Fruit fly (Drosophila melanogaster) whole organism, embryonic: ENCODE data around the gene CG34125.

Experiments used
- CG2129 ChIP-seq: fragments of 200-800 bp; sonication (Bioruptor generic); IDR thresholded peaks from 2 replicates; pipeline ENCODE4 v1.3.6; 2022; ENCODE audit warnings: missing biosample characterization, missing genetic modification characterization; ENCODE audit not compliant: partially characterized antibody
- CG6854 ChIP-seq: fragments of 200-800 bp; sonication (Bioruptor generic); optimal IDR thresholded peaks from 3 replicates; lab custom pipeline; 2017; ENCODE audit warnings: missing biosample characterization, mild to moderate bottlenecking, missing genetic modification characterization
- Dad ChIP-seq: fragments of 200-800 bp; sonication (Bioruptor generic); optimal IDR thresholded peaks from 3 replicates; lab custom pipeline; 2016; ENCODE audit warnings: missing biosample characterization, missing genetic modification characterization
- Hmr ChIP-seq: fragments of 200-800 bp; sonication (Bioruptor generic); optimal IDR thresholded peaks from 3 replicates; lab custom pipeline; 2017; ENCODE audit warnings: mild to moderate bottlenecking, missing biosample characterization, missing genetic modification reagents, missing genetic modification characterization
- Myb ChIP-seq: fragments of 200-800 bp; sonication (Bioruptor generic); optimal IDR thresholded peaks from 2 replicates; lab custom pipeline; 2016; ENCODE audit warnings: missing biosample characterization, missing genetic modification characterization
- Xbp1 ChIP-seq: fragments of 200-800 bp; sonication (Bioruptor generic); optimal IDR thresholded peaks from 3 replicates; lab custom pipeline; 2016; ENCODE audit warnings: missing biosample characterization, mild to moderate bottlenecking, missing genetic modification characterization
- fd64A ChIP-seq: fragments of 200-800 bp; sonication (Bioruptor generic); optimal IDR thresholded peaks from 3 replicates; lab custom pipeline; 2018; ENCODE audit warnings: missing biosample characterization, mild to moderate bottlenecking, missing genetic modification characterization
- grau ChIP-seq: fragments of 200-800 bp; optimal IDR thresholded peaks from 3 replicates; lab custom pipeline; 2019; ENCODE audit warnings: missing biosample characterization, mild to moderate bottlenecking, missing genetic modification characterization, moderate library complexity
- grn ChIP-seq: fragments of 200-800 bp; sonication (Bioruptor generic); optimal IDR thresholded peaks from 3 replicates; lab custom pipeline; 2017; ENCODE audit warnings: missing biosample characterization, missing genetic modification characterization
- h ChIP-seq: fragments of >200 bp; optimal IDR thresholded peaks from 2 replicates; lab custom pipeline; 2017
- hb ChIP-seq: fragments of 200-800 bp; sonication (Bioruptor generic); IDR thresholded peaks from 3 replicates; pipeline ENCODE4 v1.3.6; 2022; ENCODE audit warnings: missing biosample characterization, missing genetic modification characterization; ENCODE audit not compliant: partially characterized antibody
- repo ChIP-seq: fragments of 200-800 bp; sonication (Bioruptor generic); optimal IDR thresholded peaks from 2 replicates; lab custom pipeline; 2016; ENCODE audit warnings: missing biosample characterization, missing genetic modification characterization
- salm ChIP-seq: fragments of 200-800 bp; sonication (Bioruptor generic); optimal IDR thresholded peaks from 2 replicates; lab custom pipeline; 2018; ENCODE audit warnings: missing biosample characterization, mild to moderate bottlenecking, missing genetic modification characterization

DNA sequence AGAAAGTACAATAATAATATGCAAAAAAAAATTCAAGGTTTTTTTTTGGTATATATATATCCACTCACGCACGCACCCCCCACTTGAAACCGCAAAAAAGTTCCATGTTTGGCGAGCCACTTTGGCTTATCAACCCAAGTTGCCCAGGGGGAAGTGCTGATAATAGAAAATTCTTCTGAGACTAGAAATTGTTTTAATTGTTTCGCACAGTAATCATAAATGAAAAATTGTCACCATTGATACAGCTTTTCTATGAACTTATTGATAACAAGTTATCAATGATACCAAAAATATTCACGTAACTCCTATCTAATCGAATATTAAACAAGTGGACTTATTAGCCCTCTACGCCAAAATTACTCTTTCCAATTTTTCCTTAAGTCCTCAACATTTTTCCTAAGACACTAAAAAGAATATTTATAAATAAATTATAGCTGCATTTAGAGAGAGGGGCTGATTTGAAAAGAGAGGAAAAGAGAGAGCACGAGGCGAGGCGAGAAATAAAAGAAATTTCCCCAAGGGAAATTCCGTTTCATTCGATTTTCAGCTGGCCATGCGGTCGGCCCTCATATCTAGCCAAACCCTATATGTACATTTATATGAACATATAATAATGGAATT lies 33.2 kb downstream of the CG34125 start:
- no peak for TF ChIP-seq Dad
- TF ChIP-seq repo (GFP tag; lab: Kevin White, UChicago) = no peak
- TF ChIP-seq grau (tag; lab: Kevin White, UChicago) = no peak
- no peak for TF ChIP-seq Myb (GFP tag; lab: Kevin White, UChicago)
- no peak for TF ChIP-seq grn
- TF ChIP-seq h (lab: Kevin White, UChicago) = no peak
- no peak for TF ChIP-seq fd64A
- no peak for TF ChIP-seq Hmr
- no peak for TF ChIP-seq Xbp1
- TF ChIP-seq CG6854 (GFP tag; lab: Kevin White, UChicago) = no peak
- TF ChIP-seq hb (GFP tag; lab: Robert Waterston, UW) = no peak
- no peak for TF ChIP-seq salm (tag; lab: Kevin White, UChicago)
- no peak for TF ChIP-seq CG2129 (GFP tag; lab: Robert Waterston, UW)
